Fruit fly (Drosophila melanogaster) whole organism, prepupa: ENCODE data around the gene CG13369.
"Not testable (repeated sequence)": the region's sequence is repeated elsewhere in the genome, so short reads cannot be mapped to it uniquely, and the experiment has no call there.

Experiments
- Blimp-1 ChIP-seq: fragments of 200-800 bp; sonication (Bioruptor generic); optimal IDR thresholded peaks from 3 replicates; lab custom pipeline; 2017; ENCODE audit warnings: missing biosample characterization, missing genetic modification characterization, mild to moderate bottlenecking, moderate library complexity, missing genetic modification reagents
- CG11294 ChIP-seq: fragments of 200-800 bp; sonication (Bioruptor generic); IDR thresholded peaks from 2 replicates; pipeline ENCODE4 v1.3.6; 2022; ENCODE audit warnings: missing biosample characterization, missing genetic modification characterization
- CG11902 ChIP-seq: fragments of 200-800 bp; sonication (Bioruptor generic); optimal IDR thresholded peaks from 3 replicates; lab custom pipeline; 2016; ENCODE audit warnings: missing biosample characterization, missing genetic modification characterization
- CG3032 ChIP-seq: fragments of 200-800 bp; optimal IDR thresholded peaks from 2 replicates; lab custom pipeline; 2019; ENCODE audit warnings: missing biosample characterization, mild to moderate bottlenecking, missing genetic modification characterization, moderate library complexity
- CG31627 ChIP-seq: fragments of 200-800 bp; sonication (Bioruptor generic); optimal IDR thresholded peaks from 3 replicates; lab custom pipeline; 2016; ENCODE audit warnings: missing biosample characterization, missing genetic modification characterization
- CG6276 ChIP-seq: fragments of 200-800 bp; sonication (Bioruptor generic); optimal IDR thresholded peaks from 2 replicates; lab custom pipeline; 2017; ENCODE audit warnings: missing biosample characterization, mild to moderate bottlenecking, missing genetic modification characterization
- CG6792 ChIP-seq: fragments of 200-800 bp; sonication (Bioruptor generic); optimal IDR thresholded peaks from 3 replicates; lab custom pipeline; 2016; ENCODE audit warnings: missing biosample characterization, missing genetic modification characterization
- CG6854 ChIP-seq: fragments of 200-800 bp; sonication (Bioruptor generic); optimal IDR thresholded peaks from 2 replicates; lab custom pipeline; 2017; ENCODE audit warnings: missing biosample characterization, mild to moderate bottlenecking, missing genetic modification characterization
- CG8119 ChIP-seq: fragments of 200-800 bp; sonication (Bioruptor generic); IDR thresholded peaks from 3 replicates; pipeline ENCODE4 v1.3.6; 2022; ENCODE audit warnings: missing biosample characterization, missing genetic modification characterization
- CG8632 ChIP-seq: fragments of 200-800 bp; sonication (Bioruptor generic); optimal IDR thresholded peaks from 3 replicates; lab custom pipeline; 2016; ENCODE audit warnings: missing biosample characterization, missing genetic modification characterization
- Eip75B ChIP-seq: fragments of 200-800 bp; sonication (Bioruptor generic); optimal IDR thresholded peaks from 3 replicates; lab custom pipeline; 2016; ENCODE audit warnings: missing biosample characterization, missing genetic modification characterization
- Eip78C ChIP-seq: fragments of 200-800 bp; sonication (Bioruptor generic); peaks from one replicate; lab custom pipeline; 2016; ENCODE audit warnings: missing biosample characterization, missing genetic modification characterization
- Eip93F ChIP-seq: fragments of 200-800 bp; sonication (Bioruptor generic); optimal IDR thresholded peaks from 2 replicates; lab custom pipeline; 2016; ENCODE audit warnings: missing biosample characterization, mild to moderate bottlenecking, missing genetic modification characterization
- Ets21C ChIP-seq: fragments of 200-800 bp; sonication (Bioruptor generic); optimal IDR thresholded peaks from 3 replicates; lab custom pipeline; 2016; ENCODE audit warnings: missing biosample characterization, missing genetic modification characterization
- Gug ChIP-seq: fragments of 200-800 bp; sonication (Bioruptor generic); IDR thresholded peaks from 2 replicates; pipeline ENCODE4 v1.3.6; 2022; ENCODE audit warnings: missing biosample characterization, missing genetic modification characterization
- Hr38 ChIP-seq: sonication (Bioruptor generic); optimal IDR thresholded peaks from 2 replicates; lab custom pipeline; 2016; ENCODE audit warnings: missing biosample characterization, missing genetic modification characterization
- Lpt ChIP-seq: fragments of 200-800 bp; sonication (Bioruptor generic); optimal IDR thresholded peaks from 3 replicates; lab custom pipeline; 2016; ENCODE audit warnings: missing biosample characterization, missing genetic modification characterization
- Met ChIP-seq: fragments of 200-800 bp; sonication (Bioruptor generic); optimal IDR thresholded peaks from 3 replicates; lab custom pipeline; 2016; ENCODE audit warnings: missing biosample characterization, missing genetic modification characterization
- OdsH ChIP-seq: fragments of 200-800 bp; sonication (Bioruptor generic); optimal IDR thresholded peaks from 3 replicates; lab custom pipeline; 2016; ENCODE audit warnings: missing biosample characterization, missing genetic modification characterization
- Sox14 ChIP-seq: fragments of 200-800 bp; sonication (Bioruptor generic); optimal IDR thresholded peaks from 3 replicates; lab custom pipeline; 2016; ENCODE audit warnings: missing biosample characterization, missing genetic modification characterization
- achi ChIP-seq: fragments of 200-800 bp; sonication (Bioruptor generic); optimal IDR thresholded peaks from 3 replicates; lab custom pipeline; 2016; ENCODE audit warnings: missing biosample characterization, missing genetic modification characterization
- acj6 ChIP-seq: fragments of 200-800 bp; sonication (Bioruptor generic); optimal IDR thresholded peaks from 3 replicates; lab custom pipeline; 2016; ENCODE audit warnings: missing biosample characterization, missing genetic modification characterization
- cyc ChIP-seq: fragments of 200-800 bp; sonication (Bioruptor generic); optimal IDR thresholded peaks from 3 replicates; lab custom pipeline; 2016; ENCODE audit warnings: missing biosample characterization, missing genetic modification characterization
- dsx ChIP-seq: fragments of 200-800 bp; optimal IDR thresholded peaks from 3 replicates; lab custom pipeline; 2019; ENCODE audit warnings: missing biosample characterization, mild to moderate bottlenecking, missing genetic modification characterization, moderate library complexity; ENCODE audit not compliant: poor library complexity, severe bottlenecking
- eg ChIP-seq: fragments of 200-800 bp; sonication (Bioruptor generic); IDR thresholded peaks from 3 replicates; pipeline ENCODE4 v1.3.6; 2022; ENCODE audit warnings: missing biosample characterization, missing genetic modification characterization
- esn ChIP-seq: fragments of 200-800 bp; sonication (Bioruptor generic); optimal IDR thresholded peaks from 2 replicates; lab custom pipeline; 2016; ENCODE audit warnings: missing biosample characterization, mild to moderate bottlenecking, missing genetic modification characterization, moderate library complexity
- fd85E ChIP-seq: fragments of 200-800 bp; sonication (Bioruptor generic); optimal IDR thresholded peaks from 3 replicates; lab custom pipeline; 2016; ENCODE audit warnings: missing biosample characterization, missing genetic modification characterization
- net ChIP-seq: fragments of 200-800 bp; sonication (Bioruptor generic); optimal IDR thresholded peaks from 3 replicates; lab custom pipeline; 2016; ENCODE audit warnings: missing biosample characterization, missing genetic modification characterization
- pdm3 ChIP-seq: fragments of 200-800 bp; sonication (Bioruptor generic); optimal IDR thresholded peaks from 3 replicates; lab custom pipeline; 2016; ENCODE audit warnings: missing biosample characterization, missing genetic modification characterization
- salr ChIP-seq, 2 experiments: fragments of 200-800 bp; sonication (Bioruptor generic); optimal IDR thresholded peaks; 3 replicates each; lab custom pipeline; 2016 to 2018; ENCODE audit warnings: missing biosample characterization in 2 of 2, missing genetic modification characterization in 2 of 2, mild to moderate bottlenecking in 1 of 2
- ss ChIP-seq, 2 experiments: fragments of 200-800 bp; sonication (Bioruptor generic); optimal IDR thresholded peaks; 2 replicates in 1 of 2; 3 replicates in 1 of 2; lab custom pipeline; 2017 to 2018; ENCODE audit warnings: mild to moderate bottlenecking in 2 of 2, missing biosample characterization in 2 of 2, missing genetic modification characterization in 2 of 2, moderate library complexity in 1 of 2
- svp ChIP-seq: fragments of 200-800 bp; sonication (Bioruptor generic); peaks from one replicate; lab custom pipeline; 2016; ENCODE audit warnings: missing biosample characterization, missing genetic modification characterization
- topi ChIP-seq: fragments of 200-800 bp; sonication (Bioruptor generic); optimal IDR thresholded peaks from 3 replicates; lab custom pipeline; 2016; ENCODE audit warnings: missing biosample characterization, missing genetic modification characterization

The CG13369 gene

DNA sequence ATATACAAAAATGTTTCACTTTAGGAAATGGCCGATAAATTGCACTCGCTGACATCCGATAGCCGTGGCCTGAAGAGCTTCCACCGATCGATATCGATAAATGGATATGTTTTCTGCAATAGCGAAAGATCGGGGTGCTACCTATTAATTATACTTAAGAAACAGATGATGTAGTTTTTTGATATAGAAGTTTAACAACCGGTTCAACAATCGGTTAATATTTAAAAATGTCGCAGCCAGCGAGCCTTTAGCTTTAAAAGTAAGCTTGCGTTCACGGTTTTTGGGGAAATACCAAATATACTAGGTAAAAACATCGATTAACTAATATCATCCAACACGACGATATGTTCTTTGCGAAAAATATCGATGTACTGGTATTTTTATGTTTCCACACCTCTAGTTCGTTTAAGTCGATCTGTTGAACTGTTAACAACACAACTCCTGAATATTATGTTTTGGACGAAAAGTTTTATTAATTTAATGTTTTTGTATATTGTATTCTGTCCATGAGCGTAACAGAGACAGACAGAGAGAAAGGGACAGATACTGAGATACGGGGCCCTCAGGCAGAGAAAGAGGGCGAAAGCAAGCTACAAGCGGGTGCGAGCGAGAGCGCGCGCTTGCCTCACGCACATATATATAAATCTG, 12.4 kb downstream of the CG13369 start, which contains the start of gene Dredd:
Gene Dredd, minus strand, starts transcription at position 51 of the 648 bp plus-strand sequence.
- TF ChIP-seq Eip93F (peak; percentile 67), CG8119 (GFP tag; lab: Robert Waterston, UW) (no peak), CG11294 (no peak), Hr38 (GFP tag; lab: Kevin White, UChicago) (no peak), topi (GFP tag; lab: Kevin White, UChicago) (peak; percentile 14), net (GFP tag; lab: Kevin White, UChicago) (no peak), svp (GFP tag; lab: Kevin White, UChicago) (peak; percentile 84), Eip78C (GFP tag; lab: Kevin White, UChicago) (peak; percentile 40), CG6276 (no peak), eg (no peak), CG31627 (GFP tag; lab: Kevin White, UChicago) (no peak), CG8632 (GFP tag; lab: Kevin White, UChicago) (no peak), ss (GFP tag; optimal IDR thresholded peaks at IDR 0.05; lab: Kevin White, UChicago) (peak in 1 of 2 experiments; percentile 27), CG6792 (GFP tag; lab: Kevin White, UChicago) (no peak), Sox14 (GFP tag; lab: Kevin White, UChicago) (peak; percentile 24), achi (no peak), Gug (no peak), acj6 (GFP tag; lab: Kevin White, UChicago) (no peak), Lpt (GFP tag; lab: Kevin White, UChicago) (no peak), esn (GFP tag; lab: Kevin White, UChicago) (peak; percentile 27)

DNA sequence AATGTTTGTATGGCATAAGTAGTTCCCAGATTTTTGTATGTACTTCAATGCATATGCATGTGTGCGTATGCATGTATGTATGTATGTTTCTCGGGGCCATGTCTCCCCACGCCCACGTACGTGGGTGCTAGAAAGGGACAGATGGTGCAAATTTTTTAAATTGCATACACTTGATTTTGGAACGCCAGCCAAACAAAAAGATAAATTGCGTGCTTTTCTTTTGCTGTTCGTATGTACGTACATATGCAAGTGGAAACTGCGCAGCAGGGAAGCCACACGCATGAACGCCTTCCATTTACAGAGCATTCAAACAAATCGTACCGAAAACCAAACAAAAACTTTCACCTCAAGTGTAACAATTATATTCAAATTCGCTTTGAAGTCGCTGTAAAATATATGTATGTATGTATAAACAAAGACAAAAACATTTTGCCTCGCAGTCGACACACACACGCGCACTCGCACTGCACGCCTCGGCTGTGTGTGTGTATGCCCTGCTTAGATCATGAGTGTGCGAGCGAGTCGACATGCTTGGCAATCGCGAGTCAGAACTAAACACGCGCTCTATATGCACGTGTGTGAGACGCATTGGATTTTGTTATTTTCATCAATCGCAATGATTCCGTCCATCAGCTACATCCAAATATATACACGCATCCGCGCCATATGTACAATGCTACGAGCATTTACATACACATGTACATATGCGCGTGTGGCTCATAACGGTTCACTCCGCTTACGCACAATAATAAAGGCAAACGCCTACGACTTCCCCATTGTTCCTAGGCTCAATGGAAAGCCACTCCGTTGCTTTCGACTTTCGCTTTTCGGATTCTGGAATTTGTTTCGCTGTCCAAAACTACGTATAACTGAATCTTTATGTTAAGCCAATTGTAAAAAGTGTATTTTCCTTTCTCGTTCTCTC, 13.6 kb downstream of the CG13369 start:
- no peak for TF ChIP-seq Met (GFP tag; lab: Kevin White, UChicago)
- no peak for TF ChIP-seq CG8632 (GFP tag; lab: Kevin White, UChicago)
- TF ChIP-seq CG3032 (tag; lab: Kevin White, UChicago) = no peak
- TF ChIP-seq Eip78C (GFP tag; lab: Kevin White, UChicago) = peak; percentile 63
- no peak for TF ChIP-seq pdm3
- TF ChIP-seq dsx (GFP tag; lab: Kevin White, UChicago) = peak; percentile 41
- no peak for TF ChIP-seq svp (GFP tag; lab: Kevin White, UChicago)
- TF ChIP-seq CG11902 (GFP tag; lab: Kevin White, UChicago) = no peak
- no peak for TF ChIP-seq topi (GFP tag; lab: Kevin White, UChicago)
- no peak for TF ChIP-seq Blimp-1 (GFP tag; lab: Kevin White, UChicago)
- no peak for TF ChIP-seq cyc
- TF ChIP-seq salr (GFP tag; optimal IDR thresholded peaks at IDR 0.05; lab: Kevin White, UChicago) = no peak
- no peak for TF ChIP-seq fd85E
- TF ChIP-seq CG6854 (GFP tag; lab: Kevin White, UChicago) = no peak
- TF ChIP-seq Sox14 (GFP tag; lab: Kevin White, UChicago) = peak; percentile 49
- TF ChIP-seq, all 60 proteins: peak for 3

DNA sequence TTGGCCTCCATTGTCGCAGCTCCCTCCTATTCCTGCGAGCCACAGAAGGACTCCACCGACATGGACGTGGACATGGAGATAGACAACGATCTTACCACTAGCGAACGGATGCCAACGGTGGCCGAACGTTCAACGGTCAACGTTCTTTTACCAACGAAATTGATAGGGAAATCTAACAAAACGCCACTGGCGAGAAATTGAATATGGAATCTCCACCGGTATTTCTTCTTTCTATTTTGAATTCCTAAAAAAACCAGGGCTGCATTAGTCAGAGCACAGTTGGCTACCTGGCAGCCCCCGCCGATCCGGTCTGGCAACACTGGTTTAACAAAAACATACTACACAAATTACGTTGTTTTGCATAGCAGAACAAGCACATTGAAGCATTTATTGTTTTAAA, 21.2 kb downstream of the CG13369 start, which contains the start of gene CG13367:
Gene CG13367, plus strand, starts transcription at position 301 of the 400 bp plus-strand sequence.
- not testable (repeated sequence) for TF ChIP-seq Eip75B (GFP tag; lab: Kevin White, UChicago); Ets21C (GFP tag; lab: Kevin White, UChicago); OdsH
